Worm (Caenorhabditis elegans): ENCODE data around the gene srd-2.

ce11 chrII:10146488-10146887, 41.2 kb downstream of the srd-2 start, which contains the start of gene pax-3:
- no peak for TF ChIP-seq rnt-1 (tag; optimal IDR thresholded peaks at IDR 0.05)
- no peak for TF ChIP-seq elt-2 (tag; optimal IDR thresholded peaks at IDR 0.05)
